Fruit fly (Drosophila melanogaster) whole organism, embryonic: ENCODE data around the gene MsR2.

Experiments
- Atf3 ChIP-seq: fragments of 200-800 bp; sonication (Bioruptor generic); optimal IDR thresholded peaks from 3 replicates; lab custom pipeline; 2016; ENCODE audit warnings: missing biosample characterization, missing genetic modification characterization
- Bdp1 ChIP-seq: fragments of 200-800 bp; sonication (Bioruptor generic); optimal IDR thresholded peaks from 3 replicates; lab custom pipeline; 2016; ENCODE audit warnings: missing biosample characterization, missing genetic modification characterization
- CG1024 ChIP-seq: fragments of 200-800 bp; sonication (Bioruptor generic); IDR thresholded peaks from 2 replicates; pipeline ENCODE4 v1.3.6; 2022; ENCODE audit warnings: missing biosample characterization, missing genetic modification characterization
- CG10267 ChIP-seq: fragments of 200-800 bp; sonication (Bioruptor generic); optimal IDR thresholded peaks from 2 replicates; lab custom pipeline; 2018; ENCODE audit warnings: missing biosample characterization, mild to moderate bottlenecking, missing genetic modification characterization, moderate library complexity
- CG10959 ChIP-seq: fragments of 200-800 bp; sonication (Bioruptor generic); IDR thresholded peaks from 2 replicates; pipeline ENCODE4 v1.3.6; 2022; ENCODE audit warnings: missing biosample characterization, missing genetic modification characterization
- CG11093 ChIP-seq: fragments of 200-800 bp; sonication (Bioruptor generic); IDR thresholded peaks from 3 replicates; pipeline ENCODE4 v1.3.6; 2022; ENCODE audit warnings: missing biosample characterization, missing genetic modification characterization
- CG12155 ChIP-seq: fragments of 200-800 bp; sonication (Bioruptor generic); optimal IDR thresholded peaks from 3 replicates; lab custom pipeline; 2016; ENCODE audit warnings: missing biosample characterization, missing genetic modification characterization
- CG12942 ChIP-seq: fragments of 200-800 bp; sonication (Bioruptor generic); optimal IDR thresholded peaks from 3 replicates; lab custom pipeline; 2016; ENCODE audit warnings: missing biosample characterization, missing genetic modification characterization
- CG15479 ChIP-seq: fragments of 200-800 bp; sonication (Bioruptor generic); optimal IDR thresholded peaks from 3 replicates; lab custom pipeline; 2019; ENCODE audit warnings: missing biosample characterization, mild to moderate bottlenecking, missing genetic modification characterization, moderate library complexity
- CG15601 ChIP-seq: fragments of 200-800 bp; sonication (Bioruptor generic); optimal IDR thresholded peaks from 3 replicates; lab custom pipeline; 2019; ENCODE audit warnings: missing biosample characterization, mild to moderate bottlenecking, missing genetic modification characterization, moderate library complexity
- CG16863 ChIP-seq: fragments of 200-800 bp; sonication (Bioruptor generic); optimal IDR thresholded peaks from 3 replicates; lab custom pipeline; 2016; ENCODE audit warnings: missing biosample characterization, missing genetic modification characterization
- CG17186 ChIP-seq: fragments of 200-800 bp; sonication (Bioruptor generic); optimal IDR thresholded peaks from 3 replicates; lab custom pipeline; 2017; ENCODE audit warnings: missing biosample characterization, missing genetic modification reagents, missing genetic modification characterization
- CG17328 ChIP-seq: fragments of 200-800 bp; sonication (Bioruptor generic); IDR thresholded peaks from 2 replicates; pipeline ENCODE4 v1.3.6; 2022; ENCODE audit warnings: missing biosample characterization, missing genetic modification characterization
- CG18764 ChIP-seq: fragments of 200-800 bp; sonication (Bioruptor generic); optimal IDR thresholded peaks from 3 replicates; lab custom pipeline; 2016; ENCODE audit warnings: missing biosample characterization, missing genetic modification characterization
- CG2120 ChIP-seq: fragments of 200-800 bp; sonication (Bioruptor generic); optimal IDR thresholded peaks from 3 replicates; lab custom pipeline; 2016; ENCODE audit warnings: missing biosample characterization, missing genetic modification characterization
- CG2678 ChIP-seq: fragments of 200-800 bp; sonication (Bioruptor generic); optimal IDR thresholded peaks from 3 replicates; lab custom pipeline; 2019; ENCODE audit warnings: missing biosample characterization, mild to moderate bottlenecking, missing genetic modification characterization, moderate library complexity
- CG2712 ChIP-seq: fragments of 200-800 bp; optimal IDR thresholded peaks from 3 replicates; lab custom pipeline; 2019; ENCODE audit warnings: missing biosample characterization, mild to moderate bottlenecking, missing genetic modification characterization, moderate library complexity
- CG31224 ChIP-seq: fragments of 200-800 bp; sonication (Bioruptor generic); IDR thresholded peaks from 2 replicates; pipeline ENCODE4 v1.3.6; 2022; ENCODE audit warnings: missing biosample characterization, missing genetic modification characterization
- CG3407 ChIP-seq: fragments of 200-800 bp; sonication (Bioruptor generic); optimal IDR thresholded peaks from 2 replicates; lab custom pipeline; 2018; ENCODE audit warnings: missing biosample characterization, mild to moderate bottlenecking, missing genetic modification characterization
- CG4424 ChIP-seq: fragments of 200-800 bp; sonication (Bioruptor generic); optimal IDR thresholded peaks from 3 replicates; lab custom pipeline; 2016; ENCODE audit warnings: missing biosample characterization, missing genetic modification characterization
- CG4820 ChIP-seq: fragments of 200-800 bp; sonication (Bioruptor generic); optimal IDR thresholded peaks from 3 replicates; lab custom pipeline; 2016; ENCODE audit warnings: missing biosample characterization, missing genetic modification characterization
- CG6272 ChIP-seq: fragments of 200-800 bp; sonication (Bioruptor generic); IDR thresholded peaks from 2 replicates; pipeline ENCODE4 v1.3.6; 2022; ENCODE audit warnings: missing biosample characterization, missing genetic modification characterization
- CG7786 ChIP-seq: fragments of 200-800 bp; sonication (Bioruptor generic); optimal IDR thresholded peaks from 2 replicates; lab custom pipeline; 2016; ENCODE audit warnings: missing biosample characterization, missing genetic modification characterization
- CG7839 ChIP-seq: fragments of 200-800 bp; sonication (Bioruptor generic); optimal IDR thresholded peaks from 3 replicates; lab custom pipeline; 2018; ENCODE audit warnings: missing biosample characterization, mild to moderate bottlenecking, missing genetic modification characterization, moderate library complexity
- CG8281 ChIP-seq: fragments of 200-800 bp; sonication (Bioruptor generic); optimal IDR thresholded peaks from 2 replicates; lab custom pipeline; 2018; ENCODE audit warnings: missing biosample characterization, mild to moderate bottlenecking, missing genetic modification characterization, moderate library complexity
- ERR ChIP-seq: fragments of 200-800 bp; sonication (Bioruptor generic); optimal IDR thresholded peaks from 2 replicates; lab custom pipeline; 2016; ENCODE audit warnings: missing biosample characterization, missing genetic modification characterization
- HHEX ChIP-seq: fragments of 200-800 bp; sonication (Bioruptor generic); optimal IDR thresholded peaks from 3 replicates; lab custom pipeline; 2017; ENCODE audit warnings: missing biosample characterization, mild to moderate bottlenecking, missing genetic modification characterization, missing genetic modification reagents
- Hmr ChIP-seq: fragments of 200-800 bp; sonication (Bioruptor generic); optimal IDR thresholded peaks from 3 replicates; lab custom pipeline; 2017; ENCODE audit warnings: mild to moderate bottlenecking, missing biosample characterization, missing genetic modification reagents, missing genetic modification characterization
- Jarid2 ChIP-seq: fragments of 200-800 bp; sonication (Bioruptor generic); optimal IDR thresholded peaks from 3 replicates; lab custom pipeline; 2017; ENCODE audit warnings: mild to moderate bottlenecking, missing biosample characterization, missing genetic modification reagents, missing genetic modification characterization
- Lpt ChIP-seq: fragments of >200 bp; optimal IDR thresholded peaks from 2 replicates; lab custom pipeline; 2018; ENCODE audit warnings: missing biosample characterization, missing genetic modification characterization
- MTF-1 ChIP-seq: fragments of 200-800 bp; sonication (Bioruptor generic); optimal IDR thresholded peaks from 2 replicates; lab custom pipeline; 2018; ENCODE audit warnings: missing biosample characterization, mild to moderate bottlenecking, missing genetic modification characterization, borderline replicate concordance
- Nf-YA ChIP-seq: fragments of 200-800 bp; sonication (Bioruptor generic); IDR thresholded peaks from 2 replicates; pipeline ENCODE4 v1.3.6; 2022; ENCODE audit warnings: missing biosample characterization, missing genetic modification characterization
- Vsx1 ChIP-seq: fragments of 200-800 bp; sonication (Bioruptor generic); optimal IDR thresholded peaks from 2 replicates; lab custom pipeline; 2017; ENCODE audit warnings: missing biosample characterization, mild to moderate bottlenecking, missing genetic modification characterization, missing genetic modification reagents
- bcd ChIP-seq: fragments of 200-800 bp; sonication (Bioruptor generic); optimal IDR thresholded peaks from 2 replicates; lab custom pipeline; 2017; ENCODE audit warnings: missing biosample characterization, mild to moderate bottlenecking, missing genetic modification characterization
- chinmo ChIP-seq: fragments of 200-800 bp; sonication (Bioruptor generic); IDR thresholded peaks from 4 replicates; pipeline ENCODE4 v1.3.6; 2022; ENCODE audit warnings: missing biosample characterization, missing genetic modification characterization; ENCODE audit not compliant: partially characterized antibody
- disco-r ChIP-seq: fragments of 200-800 bp; sonication (Bioruptor generic); optimal IDR thresholded peaks from 2 replicates; lab custom pipeline; 2016; ENCODE audit warnings: missing biosample characterization, missing genetic modification characterization
- grn ChIP-seq: fragments of 200-800 bp; sonication (Bioruptor generic); optimal IDR thresholded peaks from 3 replicates; lab custom pipeline; 2017; ENCODE audit warnings: missing biosample characterization, missing genetic modification characterization
- her ChIP-seq: fragments of 200-800 bp; sonication (Bioruptor generic); optimal IDR thresholded peaks from 2 replicates; lab custom pipeline; 2016; ENCODE audit warnings: missing biosample characterization, missing genetic modification characterization
- inv ChIP-seq: fragments of 200-800 bp; sonication (Bioruptor generic); IDR thresholded peaks from 2 replicates; pipeline ENCODE4 v1.3.6; 2022; ENCODE audit warnings: missing biosample characterization, missing genetic modification characterization; ENCODE audit not compliant: partially characterized antibody
- odd ChIP-seq: fragments of 200-800 bp; sonication (Bioruptor generic); optimal IDR thresholded peaks from 2 replicates; lab custom pipeline; 2017; ENCODE audit warnings: missing biosample characterization, mild to moderate bottlenecking, missing genetic modification characterization
- org-1 ChIP-seq: fragments of 200-800 bp; sonication (Bioruptor generic); optimal IDR thresholded peaks from 2 replicates; lab custom pipeline; 2017; ENCODE audit warnings: missing biosample characterization, missing genetic modification characterization
- rib ChIP-seq: fragments of 200-800 bp; sonication (Bioruptor generic); IDR thresholded peaks from 2 replicates; pipeline ENCODE4 v1.3.6; 2022; ENCODE audit warnings: missing biosample characterization, missing genetic modification characterization
- sna ChIP-seq: fragments of 200-800 bp; sonication (Bioruptor generic); IDR thresholded peaks from 2 replicates; pipeline ENCODE4 v1.3.6; 2022; ENCODE audit warnings: missing biosample characterization, missing genetic modification characterization; ENCODE audit not compliant: partially characterized antibody
- sob ChIP-seq: fragments of 200-800 bp; sonication (Bioruptor generic); IDR thresholded peaks from 2 replicates; pipeline ENCODE4 v1.3.6; 2022; ENCODE audit warnings: missing biosample characterization, missing genetic modification characterization
- ssp ChIP-seq: fragments of 200-800 bp; sonication (Bioruptor generic); IDR thresholded peaks from 2 replicates; pipeline ENCODE4 v1.3.6; 2022; ENCODE audit warnings: missing biosample characterization, missing genetic modification characterization
- stc ChIP-seq: fragments of 200-800 bp; sonication (Bioruptor generic); IDR thresholded peaks from 2 replicates; pipeline ENCODE4 v1.3.6; 2022; ENCODE audit warnings: missing biosample characterization, missing genetic modification characterization
- tgo ChIP-seq: fragments of 200-800 bp; sonication (Bioruptor generic); IDR thresholded peaks from 3 replicates; pipeline ENCODE4 v1.3.6; 2022; ENCODE audit warnings: missing biosample characterization, missing genetic modification characterization
- toy ChIP-seq: fragments of 200-800 bp; sonication (Bioruptor generic); IDR thresholded peaks from 2 replicates; pipeline ENCODE4 v1.3.6; 2022; ENCODE audit warnings: missing biosample characterization, missing genetic modification characterization
- trem ChIP-seq: fragments of 200-800 bp; optimal IDR thresholded peaks from 3 replicates; lab custom pipeline; 2019; ENCODE audit warnings: missing biosample characterization, mild to moderate bottlenecking, missing genetic modification characterization, moderate library complexity
- trh ChIP-seq: fragments of 200-800 bp; sonication (Bioruptor generic); optimal IDR thresholded peaks from 2 replicates; lab custom pipeline; 2016; ENCODE audit warnings: missing biosample characterization, missing genetic modification characterization
- ttk ChIP-seq: fragments of 200-800 bp; sonication (Bioruptor generic); IDR thresholded peaks from 2 replicates; pipeline ENCODE4 v2.1.2; 2022; ENCODE audit warnings: missing biosample characterization, missing genetic modification characterization

Gene MsR2

DNA sequence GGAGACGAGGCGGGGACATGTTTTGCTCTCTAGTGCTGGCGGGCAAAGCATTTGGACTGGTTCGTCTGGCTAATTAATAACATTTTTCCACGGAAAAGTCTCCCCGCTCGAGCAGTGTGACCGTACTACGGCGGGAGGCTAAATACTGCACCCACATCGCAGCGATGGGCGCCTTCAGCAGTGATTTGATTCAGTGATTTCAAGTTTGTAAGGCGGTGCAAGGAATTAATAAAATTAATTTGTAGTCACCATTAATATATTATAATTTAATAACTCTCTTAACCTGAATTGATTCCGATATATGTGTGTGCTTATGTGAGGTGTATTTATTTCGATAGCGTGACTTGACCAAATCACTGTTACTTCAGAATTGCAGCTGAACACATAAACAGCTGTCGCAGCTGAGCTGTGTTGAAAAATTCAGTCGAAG, 20.2 kb upstream of the MsR2 start, which contains the start of the genes oxt and CG13807 (continued):
- TF ChIP-seq MTF-1 (GFP tag; lab: Kevin White, UChicago), result peak; percentile 30
- no peak for TF ChIP-seq sna (GFP tag; lab: Robert Waterston, UW)
- TF ChIP-seq CG8281, result peak; percentile 62
- TF ChIP-seq bcd (GFP tag; lab: Kevin White, UChicago), result peak; percentile 90
- peak; percentile 84 for TF ChIP-seq CG15601 (tag; lab: Kevin White, UChicago)
- TF ChIP-seq ERR (GFP tag; lab: Kevin White, UChicago), result no peak
- TF ChIP-seq CG2678, result peak; percentile 89
- TF ChIP-seq Atf3, result peak; percentile 36
- TF ChIP-seq CG7839 (tag; lab: Kevin White, UChicago), result peak; percentile 91
- TF ChIP-seq Hmr (GFP tag; lab: Kevin White, UChicago), result peak; percentile 89
- TF ChIP-seq odd, result no peak
- peak; percentile 53 for TF ChIP-seq Bdp1 (GFP tag; lab: Kevin White, UChicago)
- TF ChIP-seq Nf-YA, result peak; percentile 81
- peak; percentile 68 for TF ChIP-seq CG18764
- peak; percentile 84 for TF ChIP-seq CG11093 (GFP tag; lab: Robert Waterston, UW)
- peak; percentile 83 for TF ChIP-seq CG1024
- TF ChIP-seq CG2120 (GFP tag; lab: Kevin White, UChicago), result peak; percentile 85
- TF ChIP-seq Lpt (GFP tag; lab: Kevin White, UChicago), result no peak
- TF ChIP-seq grn (GFP tag; lab: Kevin White, UChicago), result peak; percentile 35
- peak; percentile 85 for TF ChIP-seq CG17328
- TF ChIP-seq toy (GFP tag; lab: Robert Waterston, UW), result peak; percentile 67; the same call in 1 of the 2 replicates
- peak; percentile 76 for TF ChIP-seq trh (GFP tag; lab: Kevin White, UChicago)
- no peak for TF ChIP-seq chinmo (GFP tag; lab: Robert Waterston, UW)
- TF ChIP-seq ttk, result peak; percentile 82
- peak; percentile 86 for TF ChIP-seq CG6272 (GFP tag; lab: Robert Waterston, UW)
- peak; percentile 49 for TF ChIP-seq CG7786
- no peak for TF ChIP-seq disco-r (GFP tag; lab: Kevin White, UChicago)
- TF ChIP-seq HHEX (GFP tag; lab: Kevin White, UChicago), result peak; percentile 87
- TF ChIP-seq CG2712, result peak; percentile 92
- peak; percentile 13 for TF ChIP-seq CG16863 (GFP tag; lab: Kevin White, UChicago)
- peak; percentile 83 for TF ChIP-seq CG12942
- peak; percentile 89 for TF ChIP-seq CG4424 (GFP tag; lab: Kevin White, UChicago)
- TF ChIP-seq stc (GFP tag; lab: Robert Waterston, UW), result peak; percentile 85
- peak; percentile 88 for TF ChIP-seq trem (tag; lab: Kevin White, UChicago)
- peak; percentile 82 for TF ChIP-seq ssp
- peak; percentile 89 for TF ChIP-seq tgo (GFP tag; lab: Robert Waterston, UW)
- TF ChIP-seq CG10267 (tag; lab: Kevin White, UChicago), result peak; percentile 90
- peak; percentile 77 for TF ChIP-seq CG31224 (GFP tag; lab: Robert Waterston, UW)
- peak; percentile 89 for TF ChIP-seq sob
- TF ChIP-seq CG3407 (GFP tag; lab: Kevin White, UChicago), result peak; percentile 71
- TF ChIP-seq inv, result 0 out of 2 replicates have a peak, but pooled peaks have one; percentile 12
- no peak for TF ChIP-seq CG15479
- TF ChIP-seq rib, result peak; percentile 76; the same call in 1 of the 2 replicates
- peak; percentile 73 for TF ChIP-seq org-1 (GFP tag; lab: Kevin White, UChicago)
- peak; percentile 55 for TF ChIP-seq Jarid2 (GFP tag; lab: Kevin White, UChicago)
- peak; percentile 54 for TF ChIP-seq CG10959 (GFP tag; lab: Robert Waterston, UW)
- TF ChIP-seq her (GFP tag; lab: Kevin White, UChicago), result no peak
- TF ChIP-seq CG17186 (GFP tag; lab: Kevin White, UChicago), result peak; percentile 71
- peak; percentile 82 for TF ChIP-seq CG4820 (GFP tag; lab: Kevin White, UChicago)
- peak; percentile 84 for TF ChIP-seq CG12155 (GFP tag; lab: Kevin White, UChicago)
- TF ChIP-seq Vsx1 (GFP tag; lab: Kevin White, UChicago), result peak; percentile 94
